Worm (Caenorhabditis elegans) whole organism, L4 larva: ENCODE measurements around the gene C49C3.15.

ENCODE experiments used
- F10B5.3 ChIP-seq: sonication (generic microtip); optimal IDR thresholded peaks from 2 replicates; lab custom pipeline; 2016; ENCODE audit warnings: mild to moderate bottlenecking, missing genetic modification characterization, missing compliant biosample characterization
- F44E2.7 ChIP-seq: fragments of 200-800 bp; sonication (Bioruptor generic); IDR thresholded peaks from 2 replicates; pipeline ENCODE4 v2.1.2; 2022; ENCODE audit warnings: missing genetic modification characterization, missing compliant biosample characterization
- Y48G9A.11 ChIP-seq: fragments of 200-800 bp; sonication (Bioruptor generic); IDR thresholded peaks from 2 replicates; pipeline ENCODE4 v1.3.6; 2022; ENCODE audit warnings: missing genetic modification reagents, missing genetic modification characterization, missing compliant biosample characterization
- aha-1 ChIP-seq: fragments of 150-350 bp; peaks from one replicate; lab custom pipeline; 2014; ENCODE audit warnings: missing biosample characterization, missing genetic modification characterization
- ceh-28 ChIP-seq: fragments of 150-350 bp; optimal IDR thresholded peaks from 2 replicates; lab custom pipeline; 2014; ENCODE audit warnings: missing biosample characterization, missing genetic modification reagents, missing genetic modification characterization
- ces-1 ChIP-seq: fragments of 150-350 bp; sonication (generic microtip); optimal IDR thresholded peaks from 4 replicates; lab custom pipeline; 2014; ENCODE audit warnings: missing biosample characterization, missing genetic modification reagents, missing genetic modification characterization
- cey-2 ChIP-seq: sonication (generic microtip); optimal IDR thresholded peaks from 3 replicates; lab custom pipeline; 2017; ENCODE audit warnings: missing genetic modification characterization, mild to moderate bottlenecking, missing compliant biosample characterization, antibody characterized with exemption, borderline replicate concordance; ENCODE audit not compliant: insufficient read depth
- daf-16 ChIP-seq, 3 experiments: sonication (generic microtip); optimal IDR thresholded peaks; 2 replicates each; lab custom pipeline; 2016 to 2017; ENCODE audit warnings: missing genetic modification characterization in 3 of 3, missing genetic modification reagents in 3 of 3, mild to moderate bottlenecking in 2 of 3, missing compliant biosample characterization in 2 of 3, missing biosample characterization in 1 of 3, moderate library complexity in 1 of 3
- fkh-10 ChIP-seq: fragments of 150-350 bp; optimal IDR thresholded peaks from 2 replicates; lab custom pipeline; 2014; ENCODE audit warnings: missing biosample characterization, missing genetic modification reagents, missing genetic modification characterization
- hlh-30 ChIP-seq: sonication (generic microtip); optimal IDR thresholded peaks from 2 replicates; lab custom pipeline; 2017; ENCODE audit warnings: antibody characterized with exemption, mild to moderate bottlenecking, missing genetic modification characterization, missing compliant biosample characterization; ENCODE audit not compliant: insufficient read depth
- mdt-29 ChIP-seq: fragments of 200-800 bp; sonication (Bioruptor generic); IDR thresholded peaks from 2 replicates; pipeline ENCODE4 v1.3.6; 2022; ENCODE audit warnings: missing genetic modification reagents, missing genetic modification characterization, missing compliant biosample characterization
- mxl-3 ChIP-seq: fragments of 200-800 bp; sonication (Bioruptor generic); optimal IDR thresholded peaks from 2 replicates; lab custom pipeline; 2018; ENCODE audit warnings: mild to moderate bottlenecking, missing genetic modification characterization, missing compliant biosample characterization
- nhr-10 ChIP-seq: fragments of 150-350 bp; optimal IDR thresholded peaks from 2 replicates; lab custom pipeline; 2014; ENCODE audit warnings: missing biosample characterization, missing genetic modification characterization
- nhr-25 ChIP-seq: sonication (generic microtip); optimal IDR thresholded peaks from 2 replicates; lab custom pipeline; 2017; ENCODE audit warnings: missing genetic modification characterization, mild to moderate bottlenecking, missing compliant biosample characterization, antibody characterized with exemption, moderate library complexity, borderline replicate concordance; ENCODE audit not compliant: insufficient read depth
- nhr-42 ChIP-seq: fragments of 200-800 bp; sonication (Bioruptor generic); IDR thresholded peaks from 2 replicates; pipeline ENCODE4 v1.3.6; 2022; ENCODE audit warnings: missing genetic modification characterization, missing compliant biosample characterization
- nhr-48 ChIP-seq: sonication (generic microtip); optimal IDR thresholded peaks from 2 replicates; lab custom pipeline; 2016; ENCODE audit warnings: mild to moderate bottlenecking, missing genetic modification characterization, missing compliant biosample characterization
- rbr-2 ChIP-seq: sonication (generic microtip); optimal IDR thresholded peaks from 2 replicates; lab custom pipeline; 2016; ENCODE audit warnings: missing genotype, missing genetic modification characterization, missing compliant biosample characterization
- snpc-4 ChIP-seq: fragments of 150-350 bp; optimal IDR thresholded peaks from 2 replicates; lab custom pipeline; 2014; ENCODE audit warnings: missing biosample characterization, missing genetic modification characterization
- spr-1 ChIP-seq: sonication (generic microtip); optimal IDR thresholded peaks from 2 replicates; lab custom pipeline; 2016; ENCODE audit warnings: mild to moderate bottlenecking, missing genetic modification characterization, missing compliant biosample characterization
- tag-97 ChIP-seq: fragments of 200-800 bp; sonication (Bioruptor generic); IDR thresholded peaks from 2 replicates; pipeline ENCODE4 v1.3.6; 2022; ENCODE audit warnings: missing genetic modification characterization, missing compliant biosample characterization
- unc-62 ChIP-seq, 3 experiments: fragments of 150-350 bp in 1 of 3; sonication (generic microtip); optimal IDR thresholded peaks in 2 of 3; peaks in 1 of 3; 1 replicate in 1 of 3; 2 replicates in 2 of 3; lab custom pipeline; 2014 to 2017; ENCODE audit warnings: missing biosample characterization in 3 of 3, missing genetic modification characterization in 3 of 3, missing genetic modification reagents in 3 of 3, missing genotype in 1 of 3
- zfp-3 ChIP-seq: fragments of 200-800 bp; sonication (Bioruptor generic); conservative IDR thresholded peaks from 2 replicates; pipeline ENCODE4 v1.3.6; 2022; ENCODE audit warnings: missing genetic modification reagents, missing genetic modification characterization, missing compliant biosample characterization
- zip-2 ChIP-seq: fragments of 150-350 bp; optimal IDR thresholded peaks from 2 replicates; lab custom pipeline; 2014; ENCODE audit warnings: missing biosample characterization, missing genetic modification characterization
- ztf-7 ChIP-seq: fragments of 150-350 bp; optimal IDR thresholded peaks from 2 replicates; lab custom pipeline; 2014; ENCODE audit warnings: missing biosample characterization, missing genetic modification characterization

C49C3.15 gene

ce11 chrIV:17380061-17380680, 46.1 kb downstream of the C49C3.15 start, which contains the start of the genes C30H6.9 and dlat-2 (continued):
- TF ChIP-seq fkh-10 (GFP tag; lab: Kevin White, UChicago) (no peak), hlh-30 (no peak), zip-2 (tag; lab: Kevin White, UChicago) (no peak), ceh-28 (tag; lab: Kevin White, UChicago) (no peak), aha-1 (tag; lab: Kevin White, UChicago) (no peak), tag-97 (no peak), spr-1 (no peak), cey-2 (tag; lab: Kevin White, UChicago) (no peak), nhr-25 (tag; lab: Kevin White, UChicago) (no peak), mxl-3 (GFP tag; lab: Kevin White, UChicago) (no peak), F44E2.7 (GFP tag; lab: Robert Waterston, UW) (no peak), zfp-3 (GFP tag; lab: Robert Waterston, UW) (no peak), ztf-7 (tag; lab: Kevin White, UChicago) (no peak), snpc-4 (no peak), Y48G9A.11 (GFP tag; lab: Robert Waterston, UW) (no peak), F10B5.3 (tag; lab: Kevin White, UChicago) (no peak), daf-16 (GFP tag; optimal IDR thresholded peaks at IDR 0.05; lab: Kevin White, UChicago) (no peak), daf-16 (tag; optimal IDR thresholded peaks at IDR 0.05; lab: Kevin White, UChicago) (peak; percentile 48), nhr-10 (tag; lab: Kevin White, UChicago) (no peak), mdt-29 (GFP tag; lab: Robert Waterston, UW) (no peak), nhr-48 (tag; lab: Kevin White, UChicago) (no peak)

DNA sequence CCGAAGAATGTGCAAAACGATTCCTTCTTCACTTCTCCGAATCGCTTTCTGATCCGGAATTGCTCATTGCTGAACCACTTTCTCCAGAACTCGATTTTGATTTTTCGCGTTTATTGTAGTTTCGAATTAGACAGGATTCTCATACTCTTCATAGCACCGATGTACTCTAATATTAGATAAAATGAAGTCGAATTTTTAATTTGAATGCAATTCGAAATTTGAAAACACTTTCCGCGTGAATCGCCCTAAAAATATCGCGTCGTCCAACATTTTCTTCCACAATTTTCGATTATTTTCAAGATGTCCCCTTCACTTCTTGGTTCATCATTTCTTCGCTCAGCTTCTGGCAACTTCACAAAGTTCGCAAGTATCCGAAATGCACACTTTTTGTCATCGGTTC, 48.0 kb downstream of the C49C3.15 start, which contains the start of gene C30H6.8:
Gene C30H6.8 (plus strand): TSS at position 301 of the 400 bp plus-strand sequence.
- TF ChIP-seq nhr-42 (GFP tag; lab: Robert Waterston, UW) (no peak), unc-62 (GFP tag; optimal IDR thresholded peaks at IDR 0.05 in 1 of 2; lab: Kevin White, UChicago) (peak in 1 of 2 experiments; percentile 80), unc-62 (tag; optimal IDR thresholded peaks at IDR 0.05; lab: Kevin White, UChicago) (no peak)

DNA sequence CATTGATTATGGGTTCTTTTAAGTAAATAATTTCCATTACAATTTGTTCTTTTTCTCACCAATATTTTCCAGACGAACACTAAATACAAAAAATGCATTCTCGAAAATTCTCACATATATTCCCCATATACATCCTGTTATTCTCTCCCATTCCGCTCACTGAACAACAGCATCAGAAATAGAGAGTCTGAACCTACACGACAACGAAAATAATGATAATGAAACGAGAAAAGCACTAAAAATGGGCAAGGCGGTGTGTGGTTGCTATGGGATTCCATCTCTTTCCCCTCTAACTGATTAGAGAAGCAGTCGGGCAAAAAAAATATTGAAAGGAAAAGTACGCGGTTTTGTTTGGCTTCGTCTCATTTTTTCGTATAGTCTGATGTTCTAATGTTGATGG, 49.0 kb downstream of the C49C3.15 start, which contains the start of gene C30H6.12:
Gene C30H6.12 (plus strand): TSS at position 301 of the 400 bp plus-strand sequence.
- TF ChIP-seq rbr-2 (tag; lab: Kevin White, UChicago) (no peak), unc-62 (GFP tag; optimal IDR thresholded peaks at IDR 0.05 in 1 of 2; lab: Kevin White, UChicago) (peak in 1 of 2 experiments; percentile 40), unc-62 (tag; optimal IDR thresholded peaks at IDR 0.05; lab: Kevin White, UChicago) (no peak), snpc-4 (no peak), ces-1 (no peak)
